Fruit fly (Drosophila melanogaster) whole organism, embryonic: ENCODE data around the gene CG15047.
A peak's percentile ranks its signal among the peaks of the same experiment; 100 is the strongest.

Source experiments
- Aef1 ChIP-seq: fragments of 200-800 bp; sonication (Bioruptor generic); IDR thresholded peaks from 3 replicates; pipeline ENCODE4 v1.3.6; 2022; ENCODE audit warnings: missing biosample characterization, missing genetic modification characterization
- Bgb ChIP-seq: fragments of 200-800 bp; sonication (Bioruptor generic); IDR thresholded peaks from 2 replicates; pipeline ENCODE4 v1.3.6; 2022; ENCODE audit warnings: missing biosample characterization, missing genetic modification characterization; ENCODE audit not compliant: partially characterized antibody
- CG10267 ChIP-seq: fragments of 200-800 bp; sonication (Bioruptor generic); optimal IDR thresholded peaks from 2 replicates; lab custom pipeline; 2018; ENCODE audit warnings: missing biosample characterization, mild to moderate bottlenecking, missing genetic modification characterization, moderate library complexity
- CG10431 ChIP-seq: fragments of 200-800 bp; sonication (Bioruptor generic); optimal IDR thresholded peaks from 3 replicates; lab custom pipeline; 2018; ENCODE audit warnings: missing biosample characterization, mild to moderate bottlenecking, missing genetic modification characterization
- CG12659 ChIP-seq: fragments of 200-800 bp; sonication (Bioruptor generic); optimal IDR thresholded peaks from 3 replicates; lab custom pipeline; 2017; ENCODE audit warnings: mild to moderate bottlenecking, missing biosample characterization, missing genetic modification reagents, missing genetic modification characterization
- CG13287 ChIP-seq: fragments of 200-800 bp; sonication (Bioruptor generic); IDR thresholded peaks from 2 replicates; pipeline ENCODE4 v1.3.6; 2022; ENCODE audit warnings: missing biosample characterization, missing genetic modification characterization; ENCODE audit not compliant: partially characterized antibody
- CG14860 ChIP-seq: fragments of 200-800 bp; sonication (Bioruptor generic); IDR thresholded peaks from 3 replicates; pipeline ENCODE4 v1.3.6; 2022; ENCODE audit warnings: missing biosample characterization, missing genetic modification characterization; ENCODE audit not compliant: partially characterized antibody
- CG15601 ChIP-seq: fragments of 200-800 bp; sonication (Bioruptor generic); optimal IDR thresholded peaks from 3 replicates; lab custom pipeline; 2019; ENCODE audit warnings: missing biosample characterization, mild to moderate bottlenecking, missing genetic modification characterization, moderate library complexity
- CG15696 ChIP-seq: fragments of 200-800 bp; sonication (Bioruptor generic); optimal IDR thresholded peaks from 2 replicates; lab custom pipeline; 2019; ENCODE audit warnings: missing biosample characterization, mild to moderate bottlenecking, missing genetic modification characterization, moderate library complexity
- CG16813 ChIP-seq: fragments of 200-800 bp; sonication (Bioruptor generic); IDR thresholded peaks from 3 replicates; pipeline ENCODE4 v1.3.6; 2022; ENCODE audit warnings: missing biosample characterization, missing genetic modification characterization; ENCODE audit not compliant: partially characterized antibody
- CG17829 ChIP-seq: fragments of 200-800 bp; optimal IDR thresholded peaks from 2 replicates; lab custom pipeline; 2019; ENCODE audit warnings: missing biosample characterization, mild to moderate bottlenecking, missing genetic modification characterization, moderate library complexity
- CG34224 ChIP-seq: fragments of 200-800 bp; sonication (Bioruptor generic); IDR thresholded peaks from 3 replicates; pipeline ENCODE4 v1.3.6; 2022; ENCODE audit warnings: missing biosample characterization, missing genetic modification characterization; ENCODE audit not compliant: partially characterized antibody
- CG34422 ChIP-seq: fragments of 200-800 bp; sonication (Bioruptor generic); IDR thresholded peaks from 3 replicates; pipeline ENCODE4 v1.3.6; 2022; ENCODE audit warnings: missing biosample characterization, missing genetic modification characterization
- CG4617 ChIP-seq: fragments of 200-800 bp; sonication (Bioruptor generic); optimal IDR thresholded peaks from 3 replicates; lab custom pipeline; 2016; ENCODE audit warnings: missing biosample characterization, missing genetic modification characterization, borderline replicate concordance
- CG5180 ChIP-seq: fragments of 200-800 bp; sonication (Bioruptor generic); optimal IDR thresholded peaks from 3 replicates; lab custom pipeline; 2017; ENCODE audit warnings: missing biosample characterization, missing genetic modification characterization, mild to moderate bottlenecking, moderate library complexity, missing genetic modification reagents
- CG7963 ChIP-seq: fragments of 200-800 bp; sonication (Bioruptor generic); IDR thresholded peaks from 3 replicates; pipeline ENCODE4 v1.3.6; 2022; ENCODE audit warnings: missing biosample characterization, missing genetic modification characterization; ENCODE audit not compliant: partially characterized antibody
- CTCF ChIP-seq: fragments of 200-800 bp; sonication (Bioruptor generic); optimal IDR thresholded peaks from 2 replicates; lab custom pipeline; 2017; ENCODE audit warnings: missing biosample characterization, mild to moderate bottlenecking, missing genetic modification characterization, moderate library complexity
- D ChIP-seq, 2 experiments: fragments of 200-800 bp in 1 of 2; fragments of >200 bp in 1 of 2; sonication (Bioruptor generic) in 1 of 2; optimal IDR thresholded peaks; 2 replicates in 1 of 2; 3 replicates in 1 of 2; lab custom pipeline; 2017; ENCODE audit warnings: mild to moderate bottlenecking in 1 of 2, missing biosample characterization in 1 of 2, missing genetic modification characterization in 1 of 2, missing genetic modification reagents in 1 of 2
- Dll ChIP-seq: fragments of 200-800 bp; sonication (Bioruptor generic); IDR thresholded peaks from 4 replicates; pipeline ENCODE4 v1.3.6; 2022; ENCODE audit warnings: missing biosample characterization, missing genetic modification characterization; ENCODE audit not compliant: partially characterized antibody
- Doc3 ChIP-seq: fragments of 200-800 bp; sonication (Bioruptor generic); IDR thresholded peaks from 3 replicates; pipeline ENCODE4 v1.3.6; 2022; ENCODE audit warnings: missing biosample characterization, missing genetic modification characterization; ENCODE audit not compliant: partially characterized antibody
- Dp ChIP-seq: fragments of 200-800 bp; sonication (Bioruptor generic); optimal IDR thresholded peaks from 2 replicates; lab custom pipeline; 2018; ENCODE audit warnings: missing biosample characterization, mild to moderate bottlenecking, missing genetic modification characterization, moderate library complexity
- Dref ChIP-seq: fragments of 200-800 bp; sonication (Bioruptor generic); IDR thresholded peaks from 2 replicates; pipeline ENCODE4 v1.3.6; 2022; ENCODE audit warnings: missing biosample characterization, missing genetic modification characterization
- MESR4 ChIP-seq: fragments of 200-800 bp; sonication (Bioruptor generic); optimal IDR thresholded peaks from 2 replicates; lab custom pipeline; 2018; ENCODE audit warnings: missing biosample characterization, mild to moderate bottlenecking, missing genetic modification characterization, moderate library complexity
- Opbp ChIP-seq: fragments of 200-800 bp; sonication (Bioruptor generic); IDR thresholded peaks from 3 replicates; pipeline ENCODE4 v1.3.6; 2022; ENCODE audit warnings: missing biosample characterization, missing genetic modification characterization; ENCODE audit not compliant: partially characterized antibody
- Sry-δ ChIP-seq: fragments of 200-800 bp; sonication (Bioruptor generic); optimal IDR thresholded peaks from 2 replicates; lab custom pipeline; 2016; ENCODE audit warnings: missing biosample characterization, missing genetic modification characterization
- ato ChIP-seq: fragments of 200-800 bp; sonication (Bioruptor generic); IDR thresholded peaks from 2 replicates; pipeline ENCODE4 v1.3.6; 2022; ENCODE audit warnings: missing biosample characterization, missing genetic modification characterization; ENCODE audit not compliant: partially characterized antibody
- az2 ChIP-seq: fragments of 200-800 bp; sonication (Bioruptor generic); optimal IDR thresholded peaks from 3 replicates; lab custom pipeline; 2016; ENCODE audit warnings: missing biosample characterization, missing genetic modification characterization
- gsb-n ChIP-seq: fragments of 200-800 bp; sonication (Bioruptor generic); optimal IDR thresholded peaks from 3 replicates; lab custom pipeline; 2018; ENCODE audit warnings: missing biosample characterization, mild to moderate bottlenecking, missing genetic modification characterization
- hb ChIP-seq: fragments of 200-800 bp; sonication (Bioruptor generic); IDR thresholded peaks from 3 replicates; pipeline ENCODE4 v1.3.6; 2022; ENCODE audit warnings: missing biosample characterization, missing genetic modification characterization; ENCODE audit not compliant: partially characterized antibody
- kah ChIP-seq: fragments of 200-800 bp; sonication (Bioruptor generic); optimal IDR thresholded peaks from 2 replicates; lab custom pipeline; 2018; ENCODE audit warnings: missing biosample characterization, mild to moderate bottlenecking, missing genetic modification characterization
- knrl ChIP-seq: fragments of 200-800 bp; sonication (Bioruptor generic); IDR thresholded peaks from 3 replicates; pipeline ENCODE4 v1.3.6; 2022; ENCODE audit warnings: missing biosample characterization, missing genetic modification characterization; ENCODE audit not compliant: partially characterized antibody
- nerfin-2 ChIP-seq: fragments of 200-800 bp; sonication (Bioruptor generic); IDR thresholded peaks from 2 replicates; pipeline ENCODE4 v1.3.6; 2022; ENCODE audit warnings: missing biosample characterization, missing genetic modification characterization; ENCODE audit not compliant: partially characterized antibody
- nmo ChIP-seq: fragments of 200-800 bp; sonication (Bioruptor generic); optimal IDR thresholded peaks from 2 replicates; lab custom pipeline; 2018; ENCODE audit warnings: missing biosample characterization, mild to moderate bottlenecking, missing genetic modification characterization, moderate library complexity
- pan ChIP-seq, 4 experiments: fragments of >200 bp in 3 of 4; fragments of 200-800 bp in 1 of 4; sonication (Bioruptor generic) in 1 of 4; optimal IDR thresholded peaks in 3 of 4; IDR thresholded peaks in 1 of 4; 2 replicates each; pipeline versions ENCODE4 v1.3.6 to Lab custom; 2017 to 2022; ENCODE audit warnings: missing biosample characterization in 2 of 4, missing genetic modification characterization in 2 of 4, mixed read lengths in 1 of 4
- phol ChIP-seq: fragments of 200-800 bp; sonication (Bioruptor generic); optimal IDR thresholded peaks from 3 replicates; lab custom pipeline; 2018; ENCODE audit warnings: missing biosample characterization, mild to moderate bottlenecking, missing genetic modification characterization, moderate library complexity
- pzg ChIP-seq: fragments of 200-800 bp; sonication (Bioruptor generic); optimal IDR thresholded peaks from 3 replicates; lab custom pipeline; 2018; ENCODE audit warnings: missing biosample characterization, mild to moderate bottlenecking, missing genetic modification characterization, moderate library complexity
- run ChIP-seq: fragments of 200-800 bp; sonication (Bioruptor generic); optimal IDR thresholded peaks from 3 replicates; lab custom pipeline; 2018; ENCODE audit warnings: missing biosample characterization, mild to moderate bottlenecking, missing genetic modification characterization
- stc ChIP-seq: fragments of 200-800 bp; sonication (Bioruptor generic); IDR thresholded peaks from 2 replicates; pipeline ENCODE4 v1.3.6; 2022; ENCODE audit warnings: missing biosample characterization, missing genetic modification characterization
- sug ChIP-seq: fragments of 200-800 bp; optimal IDR thresholded peaks from 2 replicates; lab custom pipeline; 2019; ENCODE audit warnings: missing biosample characterization, mild to moderate bottlenecking, missing genetic modification characterization, moderate library complexity
- unc-4 ChIP-seq: fragments of 200-800 bp; sonication (Bioruptor generic); IDR thresholded peaks from 2 replicates; pipeline ENCODE4 v1.3.6; 2022; ENCODE audit warnings: missing biosample characterization, missing genetic modification characterization; ENCODE audit not compliant: partially characterized antibody
- vnd ChIP-seq: fragments of 200-800 bp; sonication (Bioruptor generic); IDR thresholded peaks from 3 replicates; pipeline ENCODE4 v1.3.6; 2022; ENCODE audit warnings: missing biosample characterization, missing genetic modification characterization; ENCODE audit not compliant: partially characterized antibody

The CG15047 gene

dm6 chrX:18499679-18500187, 28.8 kb upstream of the CG15047 start, which contains the start of the genes Pgant7 and Xrcc2 (continued):
- TF ChIP-seq CG34422 (GFP tag; lab: Robert Waterston, UW) (peak; percentile 67; the same call in 2 of the 3 replicates), Dll (GFP tag; lab: Robert Waterston, UW) (peak; percentile 86), CG16813 (GFP tag; lab: Robert Waterston, UW) (peak; percentile 75; the same call in 2 of the 3 replicates), phol (tag; lab: Kevin White, UChicago) (peak; percentile 39), CG14860 (GFP tag; lab: Robert Waterston, UW) (peak; percentile 81), pan (optimal IDR thresholded peaks at IDR 0.05; lab: Kevin White, UChicago) (no peak), pan (GFP tag; optimal IDR thresholded peaks at IDR 0.05 in 1 of 2, IDR thresholded peaks at IDR 0.05 in 1 of 2) (peak in 1 of 2 experiments; percentile 59), Doc3 (GFP tag; lab: Robert Waterston, UW) (peak; percentile 56), pzg (GFP tag; lab: Kevin White, UChicago) (peak; percentile 65), CG17829 (peak; percentile 20), gsb-n (no peak), CG4617 (GFP tag; lab: Kevin White, UChicago) (peak; percentile 42), run (tag; lab: Kevin White, UChicago) (no peak), CG12659 (peak; percentile 53), nerfin-2 (GFP tag; lab: Robert Waterston, UW) (peak; percentile 82), ato (GFP tag; lab: Robert Waterston, UW) (peak; percentile 44; the same call in 1 of the 2 replicates), kah (peak; percentile 67), stc (no peak), vnd (GFP tag; lab: Robert Waterston, UW) (peak; percentile 76), CG5180 (GFP tag; lab: Kevin White, UChicago) (peak; percentile 43), knrl (peak; percentile 65), Dref (GFP tag; lab: Robert Waterston, UW) (peak; percentile 71), CG7963 (peak; percentile 53; the same call in 1 of the 3 replicates), CG15696 (no peak), Bgb (GFP tag; lab: Robert Waterston, UW) (peak; percentile 70), Dp (GFP tag; lab: Kevin White, UChicago) (peak; percentile 77), MESR4 (GFP tag; lab: Kevin White, UChicago) (peak; percentile 60), Aef1 (no peak), Opbp (GFP tag; lab: Robert Waterston, UW) (peak; percentile 55; the same call in 1 of the 3 replicates), sug (peak; percentile 7), CG10267 (tag; lab: Kevin White, UChicago) (peak; percentile 6), CG34224 (GFP tag; lab: Robert Waterston, UW) (peak; percentile 76; the same call in 2 of the 3 replicates), CG13287 (GFP tag; lab: Robert Waterston, UW) (peak; percentile 88), Sry-δ (GFP tag; lab: Kevin White, UChicago) (peak; percentile 72), az2 (GFP tag; lab: Kevin White, UChicago) (no peak), nmo (GFP tag; lab: Kevin White, UChicago) (peak; percentile 10), CG10431 (peak; percentile 14), hb (peak; percentile 75; the same call in 2 of the 3 replicates), unc-4 (GFP tag; lab: Robert Waterston, UW) (peak; percentile 69; the same call in 1 of the 2 replicates), D (optimal IDR thresholded peaks at IDR 0.05; lab: Kevin White, UChicago) (peak; percentile 77), D (GFP tag; optimal IDR thresholded peaks at IDR 0.05; lab: Kevin White, UChicago) (no peak), CG15601 (tag; lab: Kevin White, UChicago) (peak; percentile 46), CTCF (GFP tag; lab: Kevin White, UChicago) (peak; percentile 10)
